Worm (Caenorhabditis elegans) whole organism, late embryonic: ENCODE results near the gene C05C12.5.
A peak's percentile ranks its signal among the peaks of the same experiment; 100 is the strongest.

Source experiments
- C38D4.7 ChIP-seq: fragments of 200-800 bp; sonication (Bioruptor generic); optimal IDR thresholded peaks from 2 replicates; lab custom pipeline; 2018; ENCODE audit warnings: mild to moderate bottlenecking, missing genetic modification characterization, moderate library complexity, missing compliant biosample characterization
- K02D7.2 ChIP-seq: sonication (generic microtip); optimal IDR thresholded peaks from 2 replicates; lab custom pipeline; 2017; ENCODE audit warnings: mild to moderate bottlenecking, missing genetic modification characterization, missing compliant biosample characterization
- K09A11.1 ChIP-seq: sonication (generic microtip); optimal IDR thresholded peaks from 2 replicates; lab custom pipeline; 2017; ENCODE audit warnings: antibody characterized with exemption, mild to moderate bottlenecking, missing genetic modification characterization, missing compliant biosample characterization; ENCODE audit not compliant: insufficient read depth
- T23F11.4 ChIP-seq: fragments of 200-800 bp; sonication (Bioruptor generic); optimal IDR thresholded peaks from 2 replicates; lab custom pipeline; 2018; ENCODE audit warnings: mild to moderate bottlenecking, missing genetic modification characterization, missing compliant biosample characterization
- Y22D7AL.16 ChIP-seq: sonication (generic microtip); optimal IDR thresholded peaks from 2 replicates; lab custom pipeline; 2016; ENCODE audit warnings: missing genetic modification characterization, missing compliant biosample characterization
- ahr-1 ChIP-seq: sonication (generic microtip); optimal IDR thresholded peaks from 2 replicates; lab custom pipeline; 2016; ENCODE audit warnings: missing genetic modification characterization, missing compliant biosample characterization
- ceh-14 ChIP-seq: sonication (generic microtip); optimal IDR thresholded peaks from 2 replicates; lab custom pipeline; 2016; ENCODE audit warnings: missing genotype, missing genetic modification characterization, missing compliant biosample characterization
- ceh-18 ChIP-seq: sonication (generic microtip); optimal IDR thresholded peaks from 2 replicates; lab custom pipeline; 2016; ENCODE audit warnings: missing genetic modification characterization, missing compliant biosample characterization
- ceh-30 ChIP-seq: fragments of 150-350 bp; optimal IDR thresholded peaks from 2 replicates; lab custom pipeline; 2014; ENCODE audit warnings: missing biosample characterization, missing genetic modification characterization
- ceh-31 ChIP-seq: sonication (generic microtip); optimal IDR thresholded peaks from 2 replicates; lab custom pipeline; 2016; ENCODE audit warnings: missing genetic modification characterization, missing compliant biosample characterization
- ceh-45 ChIP-seq: fragments of 200-800 bp; sonication (Bioruptor generic); IDR thresholded peaks from 2 replicates; pipeline ENCODE4 v1.3.6; 2022; ENCODE audit warnings: missing genetic modification reagents, missing genetic modification characterization, missing compliant biosample characterization
- ceh-48 ChIP-seq: sonication (generic microtip); optimal IDR thresholded peaks from 2 replicates; lab custom pipeline; 2016; ENCODE audit warnings: missing genetic modification characterization, inconsistent platforms, missing compliant biosample characterization
- ceh-6 ChIP-seq: fragments of 200-800 bp; sonication (Bioruptor generic); optimal IDR thresholded peaks from 2 replicates; lab custom pipeline; 2018; ENCODE audit warnings: mild to moderate bottlenecking, missing genetic modification characterization, missing compliant biosample characterization
- dve-1 ChIP-seq: sonication (generic microtip); optimal IDR thresholded peaks from 2 replicates; lab custom pipeline; 2017; ENCODE audit warnings: antibody characterized with exemption, mild to moderate bottlenecking, missing genetic modification characterization, missing compliant biosample characterization
- elt-2 ChIP-seq: sonication (generic microtip); optimal IDR thresholded peaks from 2 replicates; lab custom pipeline; 2016; ENCODE audit warnings: missing genetic modification reagents, missing genetic modification characterization, missing compliant biosample characterization
- elt-4 ChIP-seq: sonication (generic microtip); optimal IDR thresholded peaks from 2 replicates; lab custom pipeline; 2016; ENCODE audit warnings: missing genetic modification characterization, missing compliant biosample characterization
- ets-4 ChIP-seq: sonication (generic microtip); optimal IDR thresholded peaks from 2 replicates; lab custom pipeline; 2016; ENCODE audit warnings: missing genetic modification characterization, missing compliant biosample characterization
- hlh-15 ChIP-seq: sonication (generic microtip); optimal IDR thresholded peaks from 2 replicates; lab custom pipeline; 2016; ENCODE audit warnings: missing genetic modification characterization, missing compliant biosample characterization
- lim-6 ChIP-seq: sonication (generic microtip); optimal IDR thresholded peaks from 2 replicates; lab custom pipeline; 2016; ENCODE audit warnings: missing genetic modification characterization, missing compliant biosample characterization
- lin-11 ChIP-seq: fragments of 200-800 bp; sonication (Bioruptor generic); optimal IDR thresholded peaks from 2 replicates; lab custom pipeline; 2018; ENCODE audit warnings: mild to moderate bottlenecking, missing genetic modification characterization, missing compliant biosample characterization
- madf-2 ChIP-seq: sonication (generic microtip); optimal IDR thresholded peaks from 2 replicates; lab custom pipeline; 2017; ENCODE audit warnings: missing genetic modification characterization, missing compliant biosample characterization
- mec-3 ChIP-seq: sonication (generic microtip); optimal IDR thresholded peaks from 2 replicates; lab custom pipeline; 2016; ENCODE audit warnings: borderline replicate concordance, missing genetic modification characterization, missing compliant biosample characterization
- nfya-1 ChIP-seq: sonication (generic microtip); optimal IDR thresholded peaks from 2 replicates; lab custom pipeline; 2017; ENCODE audit warnings: missing genetic modification characterization, mild to moderate bottlenecking, missing compliant biosample characterization, antibody characterized with exemption, moderate library complexity
- npax-4 ChIP-seq: sonication (generic microtip); optimal IDR thresholded peaks from 2 replicates; lab custom pipeline; 2016; ENCODE audit warnings: missing genetic modification characterization, missing compliant biosample characterization
- pag-3 ChIP-seq: sonication (generic microtip); optimal IDR thresholded peaks from 2 replicates; lab custom pipeline; 2016; ENCODE audit warnings: missing compliant biosample characterization, missing genetic modification characterization, borderline replicate concordance
- pat-9 ChIP-seq: fragments of 200-800 bp; sonication (Bioruptor generic); optimal IDR thresholded peaks from 2 replicates; lab custom pipeline; 2018; ENCODE audit warnings: mild to moderate bottlenecking, missing genetic modification characterization, moderate library complexity, missing compliant biosample characterization
- pha-2 ChIP-seq: sonication (generic microtip); optimal IDR thresholded peaks from 2 replicates; lab custom pipeline; 2017; ENCODE audit warnings: mild to moderate bottlenecking, missing genetic modification characterization, missing compliant biosample characterization
- pqm-1 ChIP-seq: sonication (generic microtip); optimal IDR thresholded peaks from 2 replicates; lab custom pipeline; 2016; ENCODE audit warnings: missing genetic modification characterization, missing compliant biosample characterization
- sox-4 ChIP-seq: sonication (generic microtip); optimal IDR thresholded peaks from 2 replicates; lab custom pipeline; 2017; ENCODE audit warnings: mild to moderate bottlenecking, missing genetic modification characterization, inconsistent platforms, missing compliant biosample characterization
- syd-9 ChIP-seq: sonication (generic microtip); optimal IDR thresholded peaks from 2 replicates; lab custom pipeline; 2016; ENCODE audit warnings: mild to moderate bottlenecking, missing genetic modification characterization, moderate library complexity, missing compliant biosample characterization
- tbx-2 ChIP-seq: sonication (generic microtip); optimal IDR thresholded peaks from 2 replicates; lab custom pipeline; 2016; ENCODE audit warnings: missing genetic modification characterization, missing compliant biosample characterization
- tbx-7 ChIP-seq: sonication (generic microtip); optimal IDR thresholded peaks from 2 replicates; lab custom pipeline; 2016; ENCODE audit warnings: missing genotype, missing genetic modification characterization, missing compliant biosample characterization
- unc-3 ChIP-seq, 2 experiments: fragments of 200-800 bp in 1 of 2; sonication (Bioruptor generic) in 1 of 2; sonication (generic microtip) in 1 of 2; conservative IDR thresholded peaks in 1 of 2; optimal IDR thresholded peaks in 1 of 2; 2 replicates each; pipeline versions ENCODE4 v1.3.6 to Lab custom; 2016 to 2022; ENCODE audit warnings: missing compliant biosample characterization in 2 of 2, missing genetic modification characterization in 2 of 2, missing genetic modification reagents in 1 of 2
- unc-42 ChIP-seq: sonication (generic microtip); optimal IDR thresholded peaks from 2 replicates; lab custom pipeline; 2016; ENCODE audit warnings: missing genotype, missing genetic modification characterization, missing compliant biosample characterization
- unc-86 ChIP-seq: sonication (generic microtip); optimal IDR thresholded peaks from 2 replicates; lab custom pipeline; 2016; ENCODE audit warnings: missing genetic modification characterization, missing compliant biosample characterization

Gene C05C12.5

ce11 chrIV:11298154-11299086, 37.4 kb upstream of the C05C12.5 start, which contains the start of the genes B0035.15 and dnj-1:
TSS of gene B0035.15 (minus strand) at chrIV:11298252.
TSS of gene dnj-1 (plus strand) at chrIV:11299036.
- TF ChIP-seq madf-2 (tag; lab: Kevin White, UChicago): no peak
- peak; percentile 56 for TF ChIP-seq unc-42
- TF ChIP-seq T23F11.4 (GFP tag; lab: Kevin White, UChicago): no peak
- no peak for TF ChIP-seq npax-4 (tag; lab: Kevin White, UChicago)
- no peak for TF ChIP-seq pag-3 (tag; lab: Kevin White, UChicago)
- no peak for TF ChIP-seq C38D4.7 (GFP tag; lab: Kevin White, UChicago)
- TF ChIP-seq unc-86: no peak
- no peak for TF ChIP-seq ceh-6
- no peak for TF ChIP-seq pha-2 (tag; lab: Kevin White, UChicago)
- TF ChIP-seq elt-4: no peak
- TF ChIP-seq ceh-48 (tag; lab: Kevin White, UChicago): peak; percentile 71
- no peak for TF ChIP-seq pqm-1 (tag; lab: Kevin White, UChicago)
- TF ChIP-seq nfya-1: peak; percentile 11
- TF ChIP-seq tbx-2 (tag; lab: Kevin White, UChicago): peak; percentile 21
- TF ChIP-seq lim-6 (tag; lab: Kevin White, UChicago): no peak
- TF ChIP-seq ceh-45: no peak
- no peak for TF ChIP-seq dve-1
- TF ChIP-seq hlh-15: no peak
- no peak for TF ChIP-seq ceh-30 (tag; lab: Kevin White, UChicago)

ce11 chrIV:11296787-11297186, 35.8 kb upstream of the C05C12.5 start, which contains the start of gene mttu-1:
TSS of gene mttu-1 (minus strand) at chrIV:11296887.
- no peak for TF ChIP-seq ceh-30 (tag; lab: Kevin White, UChicago)
- no peak for TF ChIP-seq madf-2 (tag; lab: Kevin White, UChicago)
- no peak for TF ChIP-seq tbx-7 (tag; lab: Kevin White, UChicago)
- TF ChIP-seq sox-4 (tag; lab: Kevin White, UChicago): no peak
- TF ChIP-seq pha-2 (tag; lab: Kevin White, UChicago): no peak
- no peak for TF ChIP-seq syd-9
- TF ChIP-seq K02D7.2 (tag; lab: Kevin White, UChicago): no peak
- no peak for TF ChIP-seq lin-11 (tag; lab: Kevin White, UChicago)
- TF ChIP-seq ceh-48 (tag; lab: Kevin White, UChicago): no peak
- TF ChIP-seq ceh-18 (tag; lab: Kevin White, UChicago): no peak
- no peak for TF ChIP-seq mec-3 (tag; lab: Kevin White, UChicago)
- no peak for TF ChIP-seq pat-9 (tag; lab: Kevin White, UChicago)
- no peak for TF ChIP-seq ahr-1 (tag; lab: Kevin White, UChicago)
- no peak for TF ChIP-seq unc-3 (GFP tag; conservative IDR thresholded peaks at IDR 0.05; lab: Robert Waterston, UW)
- TF ChIP-seq unc-3 (tag; optimal IDR thresholded peaks at IDR 0.05; lab: Kevin White, UChicago): no peak
- no peak for TF ChIP-seq K09A11.1 (tag; lab: Kevin White, UChicago)
- no peak for TF ChIP-seq Y22D7AL.16 (tag; lab: Kevin White, UChicago)
- no peak for TF ChIP-seq ceh-31 (tag; lab: Kevin White, UChicago)
- TF ChIP-seq ets-4 (tag; lab: Kevin White, UChicago): no peak

- no peak for TF ChIP-seq ceh-14 (tag; lab: Kevin White, UChicago)
- TF ChIP-seq elt-2: peak; percentile 54
Measured at ce11 chrIV:11288965-11289364, 28.0 kb upstream of the C05C12.5 start.
